Fruit fly (Drosophila melanogaster): ENCODE measurements around the gene Set8.

Set8 gene

DNA sequence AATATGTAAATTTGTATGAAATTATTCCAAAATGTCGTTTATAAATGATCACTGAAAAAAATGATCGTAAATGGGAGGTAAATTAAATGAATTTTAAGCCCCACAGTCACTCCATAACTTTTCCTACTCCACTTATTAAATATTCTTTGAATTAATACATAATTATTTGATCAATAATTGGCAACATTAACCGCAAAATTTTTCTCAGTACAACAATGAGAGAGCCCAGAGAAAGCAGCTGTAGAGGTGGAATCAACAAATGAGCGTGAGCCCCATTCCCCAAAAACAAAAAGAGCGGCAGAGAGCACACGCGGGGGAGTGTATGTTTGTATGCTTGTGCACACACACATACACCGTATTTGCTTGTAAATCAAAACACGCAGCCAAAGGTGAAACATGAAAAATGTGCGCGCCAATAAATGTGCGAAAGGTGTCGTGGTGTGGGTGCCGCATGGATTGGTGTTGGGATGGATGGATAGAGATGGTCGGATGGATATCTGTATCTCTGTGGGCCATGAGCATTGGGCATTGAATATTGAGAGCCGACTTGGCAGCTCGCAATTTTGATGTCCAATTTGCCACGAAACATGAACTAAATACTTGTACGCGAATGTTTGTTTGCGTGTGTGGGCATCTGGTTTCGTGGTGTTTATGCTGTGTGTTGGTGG, 31.9 kb upstream of the Set8 start:
- TF ChIP-seq gl (tag; optimal IDR thresholded peaks at IDR 0.05): peak; percentile 87
- no peak for TF ChIP-seq CG10348 (GFP tag; IDR thresholded peaks at IDR 0.05)
- TF ChIP-seq fd96Ca (GFP tag; IDR thresholded peaks at IDR 0.05): no peak
- peak; percentile 98 for TF ChIP-seq Snoo (tag; optimal IDR thresholded peaks at IDR 0.05)
- TF ChIP-seq rn (GFP tag; IDR thresholded peaks at IDR 0.05): no peak
- peak; percentile 95 for TF ChIP-seq D1 (tag; optimal IDR thresholded peaks at IDR 0.05)
- TF ChIP-seq CG4496 (GFP tag; IDR thresholded peaks at IDR 0.05): no peak
- peak; percentile 96 for TF ChIP-seq CG15710 (tag; optimal IDR thresholded peaks at IDR 0.05)
- TF ChIP-seq CG8301 (tag; optimal IDR thresholded peaks at IDR 0.05): peak; percentile 98
- peak; percentile 94 for TF ChIP-seq Pif1B (GFP tag; optimal IDR thresholded peaks at IDR 0.05)
- TF ChIP-seq CG8159 (tag; optimal IDR thresholded peaks at IDR 0.05): peak; percentile 96
- TF ChIP-seq CG32121 (GFP tag; IDR thresholded peaks at IDR 0.05): no peak
- peak; percentile 97 for TF ChIP-seq CG9948 (tag; optimal IDR thresholded peaks at IDR 0.05)
- peak; percentile 97 for TF ChIP-seq CG14655 (GFP tag; optimal IDR thresholded peaks at IDR 0.05)
- peak; percentile 95 for TF ChIP-seq CG17806 (tag; optimal IDR thresholded peaks at IDR 0.05)
- peak; percentile 81 for TF ChIP-seq CG13204 (GFP tag; optimal IDR thresholded peaks at IDR 0.05)
- TF ChIP-seq CG34367 (tag; optimal IDR thresholded peaks at IDR 0.05): peak; percentile 96
- no peak for TF ChIP-seq CG12605 (GFP tag; IDR thresholded peaks at IDR 0.05)
- peak; percentile 93 for TF ChIP-seq Pif1A (GFP tag; optimal IDR thresholded peaks at IDR 0.05)
- no peak for TF ChIP-seq Ets98B (GFP tag; IDR thresholded peaks at IDR 0.05)
- TF ChIP-seq EcR (GFP tag; optimal IDR thresholded peaks at IDR 0.05): peak; percentile 3

DNA sequence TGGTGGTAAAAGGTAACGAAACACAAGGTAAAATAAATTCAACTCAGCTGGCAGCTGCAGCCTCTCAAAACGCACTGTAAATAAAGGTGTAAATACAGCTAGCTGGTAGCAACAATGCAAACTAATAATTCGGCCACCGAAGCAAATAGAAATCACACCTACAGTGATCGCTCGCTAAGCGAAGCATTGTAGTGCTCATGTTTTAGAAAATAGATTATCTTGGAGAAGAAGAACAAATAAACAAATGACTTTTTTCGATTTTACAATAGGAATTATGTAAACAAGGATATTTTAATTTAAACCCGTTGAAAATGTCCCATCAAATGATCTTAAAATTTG, 31.4 kb upstream of the Set8 start:
- no peak for TF ChIP-seq CG8301 (tag; optimal IDR thresholded peaks at IDR 0.05)
- TF ChIP-seq CG17806 (tag; optimal IDR thresholded peaks at IDR 0.05): no peak
- TF ChIP-seq Pif1B (GFP tag; optimal IDR thresholded peaks at IDR 0.05): no peak
- TF ChIP-seq CG13204 (GFP tag; optimal IDR thresholded peaks at IDR 0.05): no peak
- TF ChIP-seq CG9948 (tag; optimal IDR thresholded peaks at IDR 0.05): no peak
- TF ChIP-seq Ets98B (GFP tag; IDR thresholded peaks at IDR 0.05): no peak

DNA sequence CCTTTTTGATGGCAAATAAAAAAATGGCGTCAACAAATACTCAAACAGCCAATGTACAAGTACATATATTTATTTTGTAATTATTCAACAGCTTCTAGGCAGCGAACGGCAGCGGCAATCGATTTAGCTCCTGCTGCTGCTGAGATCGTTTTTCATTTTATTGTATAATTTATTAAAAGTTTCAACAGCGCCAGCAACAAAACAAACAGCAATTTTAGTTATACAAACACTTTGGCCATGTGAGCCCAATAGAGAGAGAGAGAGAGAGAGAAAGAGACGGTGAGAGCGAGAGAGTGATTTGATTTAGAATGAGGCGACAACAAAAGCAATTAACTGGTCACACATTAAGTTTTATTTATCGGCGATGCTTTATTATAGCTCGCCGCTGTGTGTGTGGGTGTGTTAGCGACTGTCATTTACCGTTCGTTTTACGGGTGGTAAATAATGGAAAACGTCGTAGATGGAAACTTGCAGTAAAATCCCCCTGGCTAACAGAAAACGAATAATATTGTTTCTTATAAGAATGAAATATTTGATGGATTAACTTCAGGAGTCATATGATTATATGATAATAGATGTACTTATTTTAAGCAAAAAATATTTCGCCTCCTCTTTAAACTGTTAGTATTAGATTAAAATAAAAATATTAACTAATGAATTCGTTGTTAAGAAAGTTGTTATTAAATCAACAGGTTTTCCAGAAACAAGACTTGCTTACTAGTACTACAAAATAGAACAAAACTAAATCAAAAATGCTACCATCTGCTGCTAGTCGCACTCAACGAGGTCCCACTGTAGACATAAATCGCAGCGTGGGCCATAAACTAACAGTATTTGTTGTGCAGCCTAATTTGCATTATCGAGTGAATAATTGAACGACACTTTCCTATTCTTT, 30.5 kb upstream of the Set8 start:
- TF ChIP-seq fd96Ca (GFP tag; IDR thresholded peaks at IDR 0.05): no peak
- TF ChIP-seq CG32121 (GFP tag; IDR thresholded peaks at IDR 0.05): no peak
- TF ChIP-seq gl (tag; optimal IDR thresholded peaks at IDR 0.05): no peak
- TF ChIP-seq CG34367 (tag; optimal IDR thresholded peaks at IDR 0.05): no peak
- no peak for TF ChIP-seq CG14655 (GFP tag; optimal IDR thresholded peaks at IDR 0.05)
- TF ChIP-seq Ets98B (GFP tag; IDR thresholded peaks at IDR 0.05): no peak
- TF ChIP-seq CG12605 (GFP tag; IDR thresholded peaks at IDR 0.05): no peak

DNA sequence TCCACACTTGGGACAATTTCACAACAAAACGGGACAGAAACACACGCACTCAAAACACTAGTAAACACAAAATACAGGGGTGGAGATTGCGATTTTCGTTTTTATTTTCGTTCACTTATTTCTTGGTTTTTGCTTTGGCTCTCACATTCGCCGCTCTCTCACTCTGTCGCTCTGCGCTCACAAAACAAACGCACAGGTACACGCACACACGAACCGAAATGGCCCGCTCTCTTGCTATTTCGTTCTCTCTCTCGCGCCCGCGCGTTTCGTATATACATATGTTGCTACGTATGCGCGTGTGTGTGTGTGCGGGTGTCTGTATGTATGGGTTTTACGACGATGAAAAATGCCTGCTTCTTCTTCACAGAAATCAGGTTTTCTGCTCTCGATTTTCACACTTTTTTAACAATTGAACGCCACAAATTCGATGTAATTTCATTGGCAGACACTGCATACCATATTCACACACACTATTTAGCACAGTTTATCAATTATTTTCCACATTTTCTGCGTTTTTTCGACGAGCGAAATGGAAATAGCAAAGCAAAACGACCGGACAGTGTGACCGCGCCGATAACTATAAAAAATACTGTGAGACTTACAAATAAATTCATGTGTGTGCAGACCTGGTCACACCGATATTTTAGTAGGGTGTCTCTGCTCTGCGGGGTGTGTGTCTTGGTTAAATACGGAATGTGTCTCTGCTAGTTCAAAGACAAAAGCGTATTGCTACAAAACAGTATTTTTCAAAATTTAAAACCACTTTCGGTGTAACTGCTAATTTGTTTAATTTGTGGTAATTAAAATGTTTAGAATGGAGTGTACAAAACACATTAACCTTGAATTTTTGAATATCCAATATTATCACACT, 29.3 kb upstream of the Set8 start, which contains the start of gene trx:
Gene trx, minus strand, starts transcription at position 584 of the 871 bp plus-strand sequence.
- TF ChIP-seq gl (tag; optimal IDR thresholded peaks at IDR 0.05) (peak; percentile 30), fd96Ca (GFP tag; IDR thresholded peaks at IDR 0.05) (no peak), rn (GFP tag; IDR thresholded peaks at IDR 0.05) (no peak), CG8301 (tag; optimal IDR thresholded peaks at IDR 0.05) (no peak), CG17806 (tag; optimal IDR thresholded peaks at IDR 0.05) (no peak), CG13204 (GFP tag; optimal IDR thresholded peaks at IDR 0.05) (peak; percentile 24), CG12605 (GFP tag; IDR thresholded peaks at IDR 0.05) (no peak), CG10348 (GFP tag; IDR thresholded peaks at IDR 0.05) (no peak), Pif1B (GFP tag; optimal IDR thresholded peaks at IDR 0.05) (peak; percentile 75), CG34367 (tag; optimal IDR thresholded peaks at IDR 0.05) (no peak), CG15710 (tag; optimal IDR thresholded peaks at IDR 0.05) (no peak), CG14655 (GFP tag; optimal IDR thresholded peaks at IDR 0.05) (no peak), Ets98B (GFP tag; IDR thresholded peaks at IDR 0.05) (no peak), Snoo (tag; optimal IDR thresholded peaks at IDR 0.05) (peak; percentile 2), CG32121 (GFP tag; IDR thresholded peaks at IDR 0.05) (no peak), Pif1A (GFP tag; optimal IDR thresholded peaks at IDR 0.05) (peak; percentile 25), CG8159 (tag; optimal IDR thresholded peaks at IDR 0.05) (no peak), EcR (GFP tag; optimal IDR thresholded peaks at IDR 0.05) (peak; percentile 46), CG9948 (tag; optimal IDR thresholded peaks at IDR 0.05) (no peak), D1 (tag; optimal IDR thresholded peaks at IDR 0.05) (no peak), CG4496 (GFP tag; IDR thresholded peaks at IDR 0.05) (no peak)

DNA sequence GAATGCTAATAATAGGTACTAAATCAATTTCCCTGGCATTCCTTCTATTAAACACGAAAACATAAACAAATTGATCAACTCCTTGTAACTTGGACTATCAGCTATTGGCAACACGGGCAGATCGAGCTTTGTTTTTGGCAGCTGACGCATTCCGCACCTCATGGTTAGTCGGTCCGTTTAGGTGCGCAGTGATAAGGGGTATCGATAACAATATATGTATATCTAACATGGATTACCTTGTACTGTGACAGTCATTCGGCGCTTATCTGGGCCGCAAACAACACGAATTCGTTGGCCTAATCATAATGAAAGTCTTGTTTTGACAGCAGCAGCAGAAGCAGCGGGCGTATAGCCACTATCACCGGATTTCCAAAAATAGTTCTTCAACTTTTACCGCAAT, 27.9 kb upstream of the Set8 start:
- no peak for TF ChIP-seq Pif1A (GFP tag; optimal IDR thresholded peaks at IDR 0.05)
- no peak for TF ChIP-seq gl (tag; optimal IDR thresholded peaks at IDR 0.05)
- no peak for TF ChIP-seq CG8159 (tag; optimal IDR thresholded peaks at IDR 0.05)
- TF ChIP-seq EcR (GFP tag; optimal IDR thresholded peaks at IDR 0.05): no peak
- TF ChIP-seq CG9948 (tag; optimal IDR thresholded peaks at IDR 0.05): no peak
- no peak for TF ChIP-seq CG4496 (GFP tag; IDR thresholded peaks at IDR 0.05)
- no peak for TF ChIP-seq Pif1B (GFP tag; optimal IDR thresholded peaks at IDR 0.05)
- no peak for TF ChIP-seq D1 (tag; optimal IDR thresholded peaks at IDR 0.05)
